Worm (Caenorhabditis elegans) whole organism, L4/young adult: ENCODE results near the gene ugt-29.

Experiments used
- W03F9.2 ChIP-seq: fragments of 150-350 bp; optimal IDR thresholded peaks from 2 replicates; lab custom pipeline; 2014; ENCODE audit warnings: missing biosample characterization, missing genetic modification characterization
- him-1 ChIP-seq: sonication (generic microtip); optimal IDR thresholded peaks from 2 replicates; lab custom pipeline; 2016; ENCODE audit warnings: missing genotype, missing genetic modification reagents, missing genetic modification characterization, missing compliant biosample characterization

DNA sequence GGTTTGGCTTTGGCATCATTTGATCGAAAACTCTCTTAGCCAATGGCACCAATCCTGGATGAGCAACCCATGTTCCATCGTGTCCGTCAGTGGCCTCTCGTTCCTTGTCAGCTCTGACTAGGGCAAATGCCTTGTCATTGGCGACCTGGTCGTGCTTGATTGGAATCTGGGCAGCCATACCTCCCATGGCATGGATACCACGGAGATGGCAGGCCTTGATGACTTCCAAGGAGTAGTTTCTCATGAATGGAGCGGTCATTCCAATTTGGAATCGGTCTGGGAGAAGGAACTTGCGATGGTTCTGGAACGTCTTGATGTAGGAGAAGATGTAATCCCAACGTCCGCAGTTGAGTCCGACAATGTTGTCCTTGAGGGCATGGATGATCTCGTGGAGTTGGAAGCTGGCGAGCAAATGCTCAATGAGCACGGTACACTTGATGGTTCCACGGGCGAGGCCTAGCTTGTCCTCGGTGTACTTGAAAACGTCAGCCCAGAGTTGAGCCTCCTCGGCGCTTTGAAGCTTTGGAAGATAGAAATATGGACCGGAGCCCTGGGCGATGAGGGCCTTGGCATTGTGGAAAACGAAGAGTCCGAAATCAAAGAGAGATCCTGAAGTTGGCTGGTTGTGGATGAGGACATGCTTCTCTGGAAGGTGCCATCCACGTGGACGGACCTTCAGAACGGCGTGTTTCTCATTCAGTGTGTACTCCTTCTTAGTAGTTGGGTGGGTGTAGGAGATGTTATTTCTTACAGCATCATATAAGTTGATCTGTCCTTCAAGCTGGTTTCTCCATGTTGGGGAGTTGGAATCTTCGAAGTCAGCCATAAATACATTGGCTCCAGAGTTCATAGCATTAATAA is 25.8 kb upstream of the ugt-29 start:
- TF ChIP-seq him-1 (no peak), W03F9.2 (no peak)
